Fruit fly (Drosophila melanogaster) whole organism, prepupa: ENCODE data around the gene CG42371.
A peak's percentile ranks its signal among the peaks of the same experiment; 100 is the strongest.

ENCODE experiments used
- CG10631 ChIP-seq: fragments of 200-800 bp; sonication (Bioruptor generic); optimal IDR thresholded peaks from 2 replicates; lab custom pipeline; 2016; ENCODE audit warnings: missing biosample characterization, missing genetic modification characterization
- CG10669 ChIP-seq: fragments of 200-800 bp; sonication (Bioruptor generic); optimal IDR thresholded peaks from 3 replicates; lab custom pipeline; 2018; ENCODE audit warnings: missing biosample characterization, mild to moderate bottlenecking, missing genetic modification characterization, moderate library complexity
- CG11294 ChIP-seq: fragments of 200-800 bp; sonication (Bioruptor generic); IDR thresholded peaks from 2 replicates; pipeline ENCODE4 v1.3.6; 2022; ENCODE audit warnings: missing biosample characterization, missing genetic modification characterization
- CG11902 ChIP-seq: fragments of 200-800 bp; sonication (Bioruptor generic); optimal IDR thresholded peaks from 3 replicates; lab custom pipeline; 2016; ENCODE audit warnings: missing biosample characterization, missing genetic modification characterization
- CG1621 ChIP-seq: fragments of 200-800 bp; sonication (Bioruptor generic); optimal IDR thresholded peaks from 3 replicates; lab custom pipeline; 2018; ENCODE audit warnings: missing biosample characterization, mild to moderate bottlenecking, missing genetic modification characterization
- CG3032 ChIP-seq: fragments of 200-800 bp; optimal IDR thresholded peaks from 2 replicates; lab custom pipeline; 2019; ENCODE audit warnings: missing biosample characterization, mild to moderate bottlenecking, missing genetic modification characterization, moderate library complexity
- CG31627 ChIP-seq: fragments of 200-800 bp; sonication (Bioruptor generic); optimal IDR thresholded peaks from 3 replicates; lab custom pipeline; 2016; ENCODE audit warnings: missing biosample characterization, missing genetic modification characterization
- CG32006 ChIP-seq: fragments of 200-800 bp; sonication (Bioruptor generic); optimal IDR thresholded peaks from 3 replicates; lab custom pipeline; 2017; ENCODE audit warnings: missing biosample characterization, mild to moderate bottlenecking, missing genetic modification characterization
- CG34406 ChIP-seq: fragments of 200-800 bp; sonication (Bioruptor generic); optimal IDR thresholded peaks from 3 replicates; lab custom pipeline; 2016; ENCODE audit warnings: missing biosample characterization, missing genetic modification characterization
- CG4318 ChIP-seq: fragments of 200-800 bp; sonication (Bioruptor generic); optimal IDR thresholded peaks from 3 replicates; lab custom pipeline; 2017; ENCODE audit warnings: missing biosample characterization, mild to moderate bottlenecking, missing genetic modification characterization
- CG6276 ChIP-seq: fragments of 200-800 bp; sonication (Bioruptor generic); optimal IDR thresholded peaks from 2 replicates; lab custom pipeline; 2017; ENCODE audit warnings: missing biosample characterization, mild to moderate bottlenecking, missing genetic modification characterization
- CG6854 ChIP-seq: fragments of 200-800 bp; sonication (Bioruptor generic); optimal IDR thresholded peaks from 2 replicates; lab custom pipeline; 2017; ENCODE audit warnings: missing biosample characterization, mild to moderate bottlenecking, missing genetic modification characterization
- CG7368 ChIP-seq: fragments of 200-800 bp; sonication (Bioruptor generic); optimal IDR thresholded peaks from 3 replicates; lab custom pipeline; 2016; ENCODE audit warnings: missing biosample characterization, missing genetic modification characterization
- CG8119 ChIP-seq: fragments of 200-800 bp; sonication (Bioruptor generic); IDR thresholded peaks from 3 replicates; pipeline ENCODE4 v1.3.6; 2022; ENCODE audit warnings: missing biosample characterization, missing genetic modification characterization
- CG8632 ChIP-seq: fragments of 200-800 bp; sonication (Bioruptor generic); optimal IDR thresholded peaks from 3 replicates; lab custom pipeline; 2016; ENCODE audit warnings: missing biosample characterization, missing genetic modification characterization
- Eip75B ChIP-seq: fragments of 200-800 bp; sonication (Bioruptor generic); optimal IDR thresholded peaks from 3 replicates; lab custom pipeline; 2016; ENCODE audit warnings: missing biosample characterization, missing genetic modification characterization
- Eip78C ChIP-seq: fragments of 200-800 bp; sonication (Bioruptor generic); peaks from one replicate; lab custom pipeline; 2016; ENCODE audit warnings: missing biosample characterization, missing genetic modification characterization
- Ets21C ChIP-seq: fragments of 200-800 bp; sonication (Bioruptor generic); optimal IDR thresholded peaks from 3 replicates; lab custom pipeline; 2016; ENCODE audit warnings: missing biosample characterization, missing genetic modification characterization
- Ets96B ChIP-seq: fragments of 200-800 bp; optimal IDR thresholded peaks from 2 replicates; lab custom pipeline; 2019; ENCODE audit warnings: missing biosample characterization, mild to moderate bottlenecking, missing genetic modification characterization, moderate library complexity
- Gug ChIP-seq: fragments of 200-800 bp; sonication (Bioruptor generic); IDR thresholded peaks from 2 replicates; pipeline ENCODE4 v1.3.6; 2022; ENCODE audit warnings: missing biosample characterization, missing genetic modification characterization
- Hr38 ChIP-seq: sonication (Bioruptor generic); optimal IDR thresholded peaks from 2 replicates; lab custom pipeline; 2016; ENCODE audit warnings: missing biosample characterization, missing genetic modification characterization
- Hr39 ChIP-seq: fragments of 200-800 bp; sonication (Bioruptor generic); optimal IDR thresholded peaks from 2 replicates; lab custom pipeline; 2016; ENCODE audit warnings: missing biosample characterization, missing genetic modification characterization
- OdsH ChIP-seq: fragments of 200-800 bp; sonication (Bioruptor generic); optimal IDR thresholded peaks from 3 replicates; lab custom pipeline; 2016; ENCODE audit warnings: missing biosample characterization, missing genetic modification characterization
- Smox ChIP-seq: fragments of 200-800 bp; sonication (Bioruptor generic); optimal IDR thresholded peaks from 3 replicates; lab custom pipeline; 2016; ENCODE audit warnings: missing biosample characterization, missing genetic modification characterization
- Sox102F ChIP-seq: fragments of 200-800 bp; sonication (Bioruptor generic); optimal IDR thresholded peaks from 2 replicates; lab custom pipeline; 2016; ENCODE audit warnings: missing biosample characterization, mild to moderate bottlenecking, missing genetic modification characterization
- Sox14 ChIP-seq: fragments of 200-800 bp; sonication (Bioruptor generic); optimal IDR thresholded peaks from 3 replicates; lab custom pipeline; 2016; ENCODE audit warnings: missing biosample characterization, missing genetic modification characterization
- Sox15 ChIP-seq: fragments of 200-800 bp; sonication (Bioruptor generic); optimal IDR thresholded peaks from 3 replicates; lab custom pipeline; 2016; ENCODE audit warnings: missing biosample characterization, missing genetic modification characterization
- achi ChIP-seq: fragments of 200-800 bp; sonication (Bioruptor generic); optimal IDR thresholded peaks from 3 replicates; lab custom pipeline; 2016; ENCODE audit warnings: missing biosample characterization, missing genetic modification characterization
- acj6 ChIP-seq: fragments of 200-800 bp; sonication (Bioruptor generic); optimal IDR thresholded peaks from 3 replicates; lab custom pipeline; 2016; ENCODE audit warnings: missing biosample characterization, missing genetic modification characterization
- esn ChIP-seq: fragments of 200-800 bp; sonication (Bioruptor generic); optimal IDR thresholded peaks from 2 replicates; lab custom pipeline; 2016; ENCODE audit warnings: missing biosample characterization, mild to moderate bottlenecking, missing genetic modification characterization, moderate library complexity
- fd59A ChIP-seq: fragments of 200-800 bp; sonication (Bioruptor generic); optimal IDR thresholded peaks from 2 replicates; lab custom pipeline; 2017; ENCODE audit warnings: missing biosample characterization, mild to moderate bottlenecking, missing genetic modification characterization, missing genetic modification reagents
- fd85E ChIP-seq: fragments of 200-800 bp; sonication (Bioruptor generic); optimal IDR thresholded peaks from 3 replicates; lab custom pipeline; 2016; ENCODE audit warnings: missing biosample characterization, missing genetic modification characterization
- fkh ChIP-seq: fragments of 200-800 bp; sonication (Bioruptor generic); optimal IDR thresholded peaks from 3 replicates; lab custom pipeline; 2017; ENCODE audit warnings: missing biosample characterization, mild to moderate bottlenecking, missing genetic modification characterization, moderate library complexity
- lz ChIP-seq: fragments of 200-800 bp; sonication (Bioruptor generic); optimal IDR thresholded peaks from 3 replicates; lab custom pipeline; 2016; ENCODE audit warnings: missing biosample characterization, missing genetic modification characterization
- net ChIP-seq: fragments of 200-800 bp; sonication (Bioruptor generic); optimal IDR thresholded peaks from 3 replicates; lab custom pipeline; 2016; ENCODE audit warnings: missing biosample characterization, missing genetic modification characterization
- salr ChIP-seq, 2 experiments: fragments of 200-800 bp; sonication (Bioruptor generic); optimal IDR thresholded peaks; 3 replicates each; lab custom pipeline; 2016 to 2018; ENCODE audit warnings: missing biosample characterization in 2 of 2, missing genetic modification characterization in 2 of 2, mild to moderate bottlenecking in 1 of 2
- spab ChIP-seq: fragments of 200-800 bp; sonication (Bioruptor generic); optimal IDR thresholded peaks from 2 replicates; lab custom pipeline; 2017; ENCODE audit warnings: missing biosample characterization, mild to moderate bottlenecking, missing genetic modification characterization, missing genetic modification reagents
- svp ChIP-seq: fragments of 200-800 bp; sonication (Bioruptor generic); peaks from one replicate; lab custom pipeline; 2016; ENCODE audit warnings: missing biosample characterization, missing genetic modification characterization
- topi ChIP-seq: fragments of 200-800 bp; sonication (Bioruptor generic); optimal IDR thresholded peaks from 3 replicates; lab custom pipeline; 2016; ENCODE audit warnings: missing biosample characterization, missing genetic modification characterization
- vri ChIP-seq: fragments of 200-800 bp; sonication (Bioruptor generic); optimal IDR thresholded peaks from 3 replicates; lab custom pipeline; 2016; ENCODE audit warnings: missing biosample characterization, mild to moderate bottlenecking, missing genetic modification characterization

Gene CG42371

DNA sequence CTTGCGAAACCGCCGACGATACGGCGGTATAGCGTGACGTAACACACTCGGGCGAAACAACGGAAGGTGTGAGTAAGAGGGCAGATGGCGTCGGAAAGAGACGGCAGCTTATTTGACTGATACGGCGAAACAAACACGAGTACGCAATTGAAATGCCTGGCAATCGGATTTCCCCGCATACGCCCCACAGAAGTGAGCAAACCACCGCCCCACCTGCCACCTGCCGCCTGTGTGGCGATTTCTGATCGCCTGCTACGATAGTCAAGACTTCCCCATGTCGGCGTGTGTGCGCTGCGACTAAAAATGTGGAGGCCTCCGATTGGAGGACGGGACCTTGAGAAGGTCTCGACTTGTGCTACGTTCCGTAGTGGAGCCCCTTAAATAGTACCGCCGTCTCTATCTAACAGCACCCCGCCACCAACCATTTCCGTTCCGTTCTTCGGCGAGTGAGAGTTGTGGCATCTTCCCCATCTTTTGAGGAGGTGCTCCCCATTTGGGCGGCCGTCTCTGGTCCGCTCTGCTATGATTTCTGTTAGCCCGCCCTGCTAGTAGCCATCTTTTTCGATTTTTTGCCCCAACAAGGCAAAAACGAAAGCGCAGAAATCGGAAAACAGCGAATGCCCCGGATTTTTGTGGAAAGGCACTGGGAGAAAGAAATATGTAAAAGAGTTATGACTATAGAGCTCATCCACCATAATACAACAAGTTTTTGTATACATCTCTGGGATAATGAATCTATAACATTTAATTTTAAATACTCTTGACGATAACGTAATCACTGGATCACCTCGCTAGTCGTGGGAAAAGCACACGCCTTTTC lies 18.2 kb downstream of the CG42371 start (continued):
- no peak for TF ChIP-seq CG11294 (GFP tag; lab: Robert Waterston, UW)
- TF ChIP-seq CG6276 = peak; percentile 96
- TF ChIP-seq Sox102F (GFP tag; lab: Kevin White, UChicago) = peak; percentile 99
- TF ChIP-seq CG4318 (GFP tag; lab: Kevin White, UChicago) = peak; percentile 95
- TF ChIP-seq CG10669 (GFP tag; lab: Kevin White, UChicago) = peak; percentile 94
- TF ChIP-seq CG6854 (GFP tag; lab: Kevin White, UChicago) = peak; percentile 95
- TF ChIP-seq Smox (GFP tag; lab: Kevin White, UChicago) = peak; percentile 99
- TF ChIP-seq Ets96B (tag; lab: Kevin White, UChicago) = peak; percentile 97
- TF ChIP-seq vri (GFP tag; lab: Kevin White, UChicago) = peak; percentile 100
- peak; percentile 98 for TF ChIP-seq Ets21C

DNA sequence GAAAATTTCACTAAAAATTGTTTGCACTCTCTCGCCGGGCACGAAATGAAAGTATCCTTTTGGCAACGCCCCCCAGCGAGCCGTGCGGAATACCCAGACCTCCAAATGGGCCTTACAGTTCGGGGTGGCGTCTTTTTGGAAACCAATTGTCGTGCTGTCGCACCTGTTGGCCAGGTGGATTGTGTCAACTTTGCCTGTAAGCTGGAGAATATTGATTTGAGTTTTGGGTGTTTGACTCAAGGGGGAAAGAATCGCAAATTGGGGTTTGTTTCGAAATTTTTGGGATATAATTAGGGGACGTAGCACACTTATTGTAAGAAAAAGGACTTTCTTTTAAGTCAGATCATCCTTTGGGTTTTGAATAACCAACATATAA lies 18.9 kb downstream of the CG42371 start:
- peak; percentile 3 for TF ChIP-seq esn (GFP tag; lab: Kevin White, UChicago)
- TF ChIP-seq fd85E (GFP tag; lab: Kevin White, UChicago) = no peak
- no peak for TF ChIP-seq Hr38 (GFP tag; lab: Kevin White, UChicago)

- TF ChIP-seq salr (GFP tag; optimal IDR thresholded peaks at IDR 0.05; lab: Kevin White, UChicago) (peak in 1 of 2 experiments; percentile 36), svp (GFP tag; lab: Kevin White, UChicago) (no peak), CG10631 (GFP tag; lab: Kevin White, UChicago) (peak; percentile 26), CG32006 (peak; percentile 3), net (GFP tag; lab: Kevin White, UChicago) (no peak), CG4318 (GFP tag; lab: Kevin White, UChicago) (no peak), Gug (GFP tag; lab: Robert Waterston, UW) (no peak), achi (peak; percentile 22), fd59A (GFP tag; lab: Kevin White, UChicago) (peak; percentile 10), Hr39 (GFP tag; lab: Kevin White, UChicago) (no peak), CG34406 (GFP tag; lab: Kevin White, UChicago) (no peak), Eip78C (GFP tag; lab: Kevin White, UChicago) (no peak), fkh (GFP tag; lab: Kevin White, UChicago) (peak; percentile 61), CG6276 (peak; percentile 48), CG8632 (GFP tag; lab: Kevin White, UChicago) (peak; percentile 33), Sox14 (GFP tag; lab: Kevin White, UChicago) (no peak)
Observed at dm6 chr2L:2197475-2198118, 19.4 kb downstream of the CG42371 start, which contains the start of gene COX7AL2. COX7AL2 (minus strand) TSS chr2L:2197912.

dm6 chr2L:2196590-2197474 lies 20.2 kb downstream of the CG42371 start:
- TF ChIP-seq esn (GFP tag; lab: Kevin White, UChicago) (peak; percentile 52), Ets96B (tag; lab: Kevin White, UChicago) (peak; percentile 44), achi (peak; percentile 67), CG3032 (peak; percentile 31), Eip75B (GFP tag; lab: Kevin White, UChicago) (peak; percentile 84), acj6 (GFP tag; lab: Kevin White, UChicago) (peak; percentile 69), CG34406 (GFP tag; lab: Kevin White, UChicago) (peak; percentile 1), Smox (GFP tag; lab: Kevin White, UChicago) (peak; percentile 63), CG32006 (peak; percentile 67), CG8632 (GFP tag; lab: Kevin White, UChicago) (peak; percentile 7), Eip78C (GFP tag; lab: Kevin White, UChicago) (peak; percentile 80), Sox15 (GFP tag; lab: Kevin White, UChicago) (no peak), spab (GFP tag; lab: Kevin White, UChicago) (no peak), CG11902 (GFP tag; lab: Kevin White, UChicago) (no peak), CG1621 (peak; percentile 93), CG8119 (GFP tag; lab: Robert Waterston, UW) (no peak), lz (GFP tag; lab: Kevin White, UChicago) (peak; percentile 61), CG6854 (GFP tag; lab: Kevin White, UChicago) (peak; percentile 43), Sox102F (GFP tag; lab: Kevin White, UChicago) (peak; percentile 43), topi (peak; percentile 58), net (GFP tag; lab: Kevin White, UChicago) (peak; percentile 47), OdsH (GFP tag; lab: Kevin White, UChicago) (peak; percentile 68), CG31627 (GFP tag; lab: Kevin White, UChicago) (peak; percentile 65), CG7368 (GFP tag; lab: Kevin White, UChicago) (no peak)
